Fruit fly (Drosophila melanogaster): ENCODE results near the gene Dpck.

Dpck gene

DNA sequence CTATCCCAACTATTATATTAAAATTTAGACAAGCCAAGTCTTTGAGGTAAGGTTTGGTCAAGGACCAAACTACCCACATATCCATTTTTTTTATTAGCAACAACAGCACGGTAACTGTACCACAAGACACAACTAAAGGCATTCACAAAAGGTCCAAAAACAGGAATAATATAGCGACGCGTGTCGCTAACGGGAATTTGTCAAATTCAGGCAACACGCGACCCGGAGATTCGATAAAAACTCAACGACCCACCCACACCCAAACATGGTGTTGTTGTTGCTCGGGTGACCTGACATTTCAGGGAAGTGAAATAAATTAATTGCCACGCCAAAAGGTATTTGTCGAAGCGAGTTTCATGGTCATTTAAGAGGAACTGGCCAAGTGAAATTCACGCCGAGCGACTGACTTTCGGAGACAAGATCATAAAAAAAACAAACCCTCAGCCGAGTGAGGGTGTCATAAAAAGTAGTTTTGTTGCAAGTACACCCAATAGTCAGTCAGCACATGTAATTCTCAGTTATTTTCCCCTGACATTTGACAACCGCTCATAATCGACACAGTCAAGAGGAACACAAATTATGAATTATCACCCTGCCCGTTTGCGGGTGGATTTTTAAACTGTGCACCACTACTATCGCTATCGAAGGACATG is 29.4 kb downstream of the Dpck start:
- TF ChIP-seq CG11093 (GFP tag; IDR thresholded peaks at IDR 0.05), result no peak
- peak; percentile 72 for TF ChIP-seq Hey (tag; optimal IDR thresholded peaks at IDR 0.05)
- TF ChIP-seq CG11085 (GFP tag; IDR thresholded peaks at IDR 0.05), result no peak
- TF ChIP-seq tll (GFP tag; optimal IDR thresholded peaks at IDR 0.05), result peak in 1 of 2 experiments; percentile 98
- TF ChIP-seq Rfx (GFP tag; IDR thresholded peaks at IDR 0.05), result no peak
- TF ChIP-seq D (optimal IDR thresholded peaks at IDR 0.05), result peak; percentile 41
- no peak for TF ChIP-seq D (GFP tag; optimal IDR thresholded peaks at IDR 0.05)
- TF ChIP-seq Pdp1 (GFP tag; optimal IDR thresholded peaks at IDR 0.05), result no peak
- TF ChIP-seq gcm2 (GFP tag; optimal IDR thresholded peaks at IDR 0.05), result no peak
- no peak for TF ChIP-seq ems (GFP tag; optimal IDR thresholded peaks at IDR 0.05)
- TF ChIP-seq CG6272 (GFP tag; IDR thresholded peaks at IDR 0.05), result no peak
- no peak for TF ChIP-seq ind (GFP tag; optimal IDR thresholded peaks at IDR 0.05)
- TF ChIP-seq ftz-f1 (GFP tag; optimal IDR thresholded peaks at IDR 0.05), result no peak
- no peak for TF ChIP-seq yki (optimal IDR thresholded peaks at IDR 0.05)
- no peak for TF ChIP-seq gt (GFP tag; IDR thresholded peaks at IDR 0.05)
- no peak for TF ChIP-seq ato (GFP tag; IDR thresholded peaks at IDR 0.05; ENCODE audit: partially characterized antibody)
- peak; percentile 96 for TF ChIP-seq cad (GFP tag; optimal IDR thresholded peaks at IDR 0.05)
- no peak for TF ChIP-seq MESR4 (GFP tag; optimal IDR thresholded peaks at IDR 0.05)
- TF ChIP-seq sens (GFP tag), result peak; percentile 30
- no peak for TF ChIP-seq CG15269 (tag; optimal IDR thresholded peaks at IDR 0.05)
- TF ChIP-seq CG1024 (GFP tag; IDR thresholded peaks at IDR 0.05), result no peak
- no peak for TF ChIP-seq CG6689 (GFP tag; IDR thresholded peaks at IDR 0.05)
- TF ChIP-seq kah (GFP tag; optimal IDR thresholded peaks at IDR 0.05), result no peak
- TF ChIP-seq shn (GFP tag; optimal IDR thresholded peaks at IDR 0.05), result no peak
- TF ChIP-seq nerfin-1 (tag; optimal IDR thresholded peaks at IDR 0.05), result peak; percentile 63
- no peak for TF ChIP-seq btn (GFP tag; optimal IDR thresholded peaks at IDR 0.05)
- TF ChIP-seq Ravus (GFP tag; IDR thresholded peaks at IDR 0.05), result no peak
- no peak for TF ChIP-seq Hr39 (optimal IDR thresholded peaks at IDR 0.05)
- no peak for TF ChIP-seq CG15696 (tag; optimal IDR thresholded peaks at IDR 0.05)
- no peak for TF ChIP-seq twi (tag; optimal IDR thresholded peaks at IDR 0.05)
- TF ChIP-seq CG6854 (GFP tag; optimal IDR thresholded peaks at IDR 0.05), result no peak
- TF ChIP-seq Bgb (GFP tag; IDR thresholded peaks at IDR 0.05; ENCODE audit: partially characterized antibody), result no peak
- TF ChIP-seq Stat92E (GFP tag; optimal IDR thresholded peaks at IDR 0.05), result no peak
- TF ChIP-seq CG5180 (GFP tag; optimal IDR thresholded peaks at IDR 0.05), result no peak
- TF ChIP-seq CG30403 (GFP tag; optimal IDR thresholded peaks at IDR 0.05), result no peak
- peak; percentile 27 for TF ChIP-seq CG6254 (GFP tag; optimal IDR thresholded peaks at IDR 0.05)
- no peak for TF ChIP-seq CG2875 (GFP tag; optimal IDR thresholded peaks at IDR 0.05)
- peak; percentile 63 for TF ChIP-seq CG4360 (GFP tag; IDR thresholded peaks at IDR 0.05)
- no peak for TF ChIP-seq ttk (GFP tag; IDR thresholded peaks at IDR 0.05)
- TF ChIP-seq kni (GFP tag; optimal IDR thresholded peaks at IDR 0.05), result peak; percentile 5
- no peak for TF ChIP-seq da (GFP tag; optimal IDR thresholded peaks at IDR 0.05)
- no peak for TF ChIP-seq Sox102F (GFP tag; optimal IDR thresholded peaks at IDR 0.05)
- no peak for TF ChIP-seq crp (GFP tag; optimal IDR thresholded peaks at IDR 0.05)
- TF ChIP-seq Antp (GFP tag; optimal IDR thresholded peaks at IDR 0.05), result no peak
- TF ChIP-seq pros (GFP tag; optimal IDR thresholded peaks at IDR 0.05), result peak; percentile 44
- no peak for TF ChIP-seq Xrp1 (GFP tag; IDR thresholded peaks at IDR 0.05)

All from whole organism, embryonic.